Worm (Caenorhabditis elegans): ENCODE results near the gene srg-32.

srg-32 gene

DNA sequence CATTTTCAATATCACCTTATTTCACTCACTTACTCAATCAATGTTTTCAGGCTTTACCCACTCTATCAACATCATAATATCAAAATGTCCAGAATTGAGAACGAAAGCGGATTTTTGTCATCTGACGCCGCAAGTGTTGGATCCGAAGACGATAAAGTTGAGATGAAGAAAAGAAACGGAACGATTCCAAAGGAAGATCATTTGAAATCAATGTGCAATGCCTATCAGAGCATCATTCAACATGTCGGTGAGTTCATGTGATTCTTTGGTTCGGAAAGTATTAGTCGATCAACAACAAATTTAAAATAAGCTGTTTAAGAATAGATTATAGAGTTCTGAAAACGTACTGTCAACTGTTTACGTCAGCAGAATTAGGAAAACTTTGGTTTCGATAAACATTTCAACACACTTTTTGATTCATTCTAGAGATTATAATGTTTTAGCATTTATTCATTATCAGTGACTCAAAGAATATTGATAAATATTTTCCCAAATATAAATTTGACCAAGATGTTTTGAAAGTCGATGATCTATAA lies 23.7 kb downstream of the srg-32 start, which contains the start of gene cat-4:
Gene cat-4, plus strand, starts transcription at position 51 of the 536 bp plus-strand sequence.
- TF ChIP-seq ztf-4 (tag; optimal IDR thresholded peaks at IDR 0.05) (no peak), mbf-1 (tag; optimal IDR thresholded peaks at IDR 0.05) (no peak), sma-9 (GFP tag; optimal IDR thresholded peaks at IDR 0.05) (peak; percentile 50), sma-9 (tag; optimal IDR thresholded peaks at IDR 0.05) (no peak), gmeb-1 (tag; optimal IDR thresholded peaks at IDR 0.05) (peak; percentile 19)

DNA sequence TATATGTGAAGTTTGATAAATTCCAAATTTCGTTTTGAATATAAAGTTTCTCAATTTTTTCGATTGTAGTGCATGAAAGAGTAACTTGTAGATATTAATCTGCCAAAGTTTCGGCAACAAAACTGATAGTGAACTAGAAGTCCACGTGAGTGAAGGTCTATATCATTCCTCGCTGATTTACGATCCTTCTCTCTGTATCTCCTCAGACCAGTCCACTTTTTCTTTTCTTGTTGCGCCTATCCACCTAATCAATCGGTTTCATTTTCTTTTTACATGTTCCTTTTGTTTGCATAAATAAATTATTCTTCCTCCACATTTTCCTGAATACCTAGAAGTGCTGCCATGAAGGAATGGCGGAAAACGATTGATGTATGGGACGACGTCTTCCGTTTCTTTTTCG lies 24.5 kb downstream of the srg-32 start:
- peak; percentile 17 for TF ChIP-seq blmp-1 (tag; optimal IDR thresholded peaks at IDR 0.05; ENCODE audit: insufficient read depth)
- no peak for TF ChIP-seq F13H6.1 (tag; optimal IDR thresholded peaks at IDR 0.05)
- TF ChIP-seq nhr-11 (tag; optimal IDR thresholded peaks at IDR 0.05), result no peak
- TF ChIP-seq mdl-1 (tag; optimal IDR thresholded peaks at IDR 0.05), result no peak

ce11 chrV:10562817-10563216 lies 25.8 kb downstream of the srg-32 start:
- TF ChIP-seq nhr-6 (tag; optimal IDR thresholded peaks at IDR 0.05) (no peak), snpc-4 (tag; optimal IDR thresholded peaks at IDR 0.05) (no peak), sem-4 (tag; optimal IDR thresholded peaks at IDR 0.05) (no peak), sma-9 (GFP tag; optimal IDR thresholded peaks at IDR 0.05) (no peak), sma-9 (tag; optimal IDR thresholded peaks at IDR 0.05) (no peak), nhr-23 (tag; optimal IDR thresholded peaks at IDR 0.05) (no peak), R02D3.7 (tag; optimal IDR thresholded peaks at IDR 0.05) (no peak)

- TF ChIP-seq egl-27 (tag; optimal IDR thresholded peaks at IDR 0.05) (no peak), gmeb-1 (tag; optimal IDR thresholded peaks at IDR 0.05) (no peak)
Measured at ce11 chrV:10561632-10562031, 27.0 kb downstream of the srg-32 start.

- no peak for TF ChIP-seq F13H6.1 (tag; optimal IDR thresholded peaks at IDR 0.05)
- no peak for TF ChIP-seq elt-3 (tag; optimal IDR thresholded peaks at IDR 0.05)
- no peak for TF ChIP-seq lsy-2 (tag; optimal IDR thresholded peaks at IDR 0.05)
- TF ChIP-seq dmd-4 (tag; optimal IDR thresholded peaks at IDR 0.05), result no peak
Measured at ce11 chrV:10560621-10561020, 28.0 kb downstream of the srg-32 start, which contains the start of gene col-152. col-152 (plus strand) TSS chrV:10560921.

ce11 chrV:10557676-10558075 lies 30.9 kb downstream of the srg-32 start, which contains the start of gene best-14:
best-14 (plus strand) TSS chrV:10557976.
- no peak for TF ChIP-seq ceh-82 (tag; optimal IDR thresholded peaks at IDR 0.05)
- TF ChIP-seq lin-13 (GFP tag; optimal IDR thresholded peaks at IDR 0.05), result no peak
- TF ChIP-seq ztf-11 (tag; optimal IDR thresholded peaks at IDR 0.05), result no peak
- TF ChIP-seq nhr-25 (tag; optimal IDR thresholded peaks at IDR 0.05), result no peak
- TF ChIP-seq lsy-2 (tag; optimal IDR thresholded peaks at IDR 0.05), result no peak
- no peak for TF ChIP-seq nhr-10 (tag; optimal IDR thresholded peaks at IDR 0.05)
- TF ChIP-seq ztf-4 (tag; optimal IDR thresholded peaks at IDR 0.05), result no peak
- TF ChIP-seq C34F6.9 (tag; optimal IDR thresholded peaks at IDR 0.05), result no peak
- TF ChIP-seq sma-9 (GFP tag; optimal IDR thresholded peaks at IDR 0.05), result no peak
- no peak for TF ChIP-seq sma-9 (tag; optimal IDR thresholded peaks at IDR 0.05)
- TF ChIP-seq mab-5 (tag; optimal IDR thresholded peaks at IDR 0.05), result no peak
- no peak for TF ChIP-seq egl-27 (tag; optimal IDR thresholded peaks at IDR 0.05)

ce11 chrV:10557094-10557493 lies 31.5 kb downstream of the srg-32 start:
- TF ChIP-seq sma-9 (GFP tag; optimal IDR thresholded peaks at IDR 0.05) (peak; percentile 43), sma-9 (tag; optimal IDR thresholded peaks at IDR 0.05) (no peak), sma-3 (GFP tag; optimal IDR thresholded peaks at IDR 0.05) (peak; percentile 63), fos-1 (tag; optimal IDR thresholded peaks at IDR 0.05) (peak; percentile 7), crh-2 (tag; optimal IDR thresholded peaks at IDR 0.05) (peak; percentile 1), ceh-16 (tag; optimal IDR thresholded peaks at IDR 0.05) (no peak), snpc-4 (tag; optimal IDR thresholded peaks at IDR 0.05) (no peak), aly-2 (tag; optimal IDR thresholded peaks at IDR 0.05) (no peak), nhr-12 (tag; optimal IDR thresholded peaks at IDR 0.05) (no peak), blmp-1 (tag; optimal IDR thresholded peaks at IDR 0.05; ENCODE audit: insufficient read depth) (peak; percentile 3), nhr-21 (tag; optimal IDR thresholded peaks at IDR 0.05) (peak; percentile 24)

All from whole organism, L2 larva.